Fruit fly (Drosophila melanogaster): Measurements from ENCODE around the gene Edem1.

Gene Edem1

DNA sequence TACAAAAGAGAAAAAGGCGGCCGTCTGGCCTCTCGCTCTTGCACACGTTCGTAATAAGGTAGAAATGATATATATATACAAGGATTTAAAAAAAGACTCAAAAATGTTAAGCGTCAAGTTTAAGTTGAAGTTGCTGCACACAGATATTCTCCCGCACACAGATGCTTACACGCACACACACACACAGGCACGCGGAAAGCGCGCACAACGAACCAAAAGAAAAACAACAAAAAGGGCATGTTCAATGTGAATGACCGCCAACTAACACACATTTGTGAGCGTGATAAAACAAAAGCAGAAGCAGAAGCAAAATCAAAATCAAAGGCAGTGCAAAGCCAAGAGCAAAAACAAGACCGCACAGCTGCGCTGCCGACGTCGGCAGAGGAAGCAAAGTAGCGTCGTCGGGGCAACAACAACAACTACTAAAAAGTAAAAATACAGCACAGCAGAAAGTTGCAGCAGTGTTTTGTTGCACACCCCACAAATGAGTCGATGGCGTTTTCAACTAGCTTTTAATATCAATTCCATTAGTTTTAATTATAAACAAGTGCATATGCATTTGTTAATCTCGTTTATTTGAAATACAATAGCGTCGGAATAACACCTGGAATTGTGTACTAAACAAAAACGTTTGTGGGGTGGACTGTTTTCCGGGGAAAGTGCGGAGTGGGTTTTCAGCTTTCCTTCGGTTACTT, 38.7 kb upstream of the Edem1 start (continued):
- TF ChIP-seq CG11560 (tag; IDR thresholded peaks at IDR 0.05) (peak; percentile 77; the same call in 2 of the 3 replicates), CG31365 (tag; optimal IDR thresholded peaks at IDR 0.05) (peak; percentile 89), Dp (GFP tag; optimal IDR thresholded peaks at IDR 0.05) (peak; percentile 3), TFAM (GFP tag; optimal IDR thresholded peaks at IDR 0.05) (peak; percentile 92), Max (GFP tag; optimal IDR thresholded peaks at IDR 0.05) (peak; percentile 93), tna (GFP tag; IDR thresholded peaks at IDR 0.05; ENCODE audit: partially characterized antibody) (no peak), CG10654 (GFP tag; optimal IDR thresholded peaks at IDR 0.05) (peak; percentile 93), Oli (tag; optimal IDR thresholded peaks at IDR 0.05) (peak; percentile 96), CG1233 (GFP tag; optimal IDR thresholded peaks at IDR 0.05) (peak; percentile 96), CG5245 (GFP tag; optimal IDR thresholded peaks at IDR 0.05) (peak; percentile 97), Bteb2 (GFP tag; optimal IDR thresholded peaks at IDR 0.05) (peak; percentile 87), YL-1 (GFP tag; optimal IDR thresholded peaks at IDR 0.05) (peak; percentile 90), CG3407 (GFP tag; optimal IDR thresholded peaks at IDR 0.05) (peak; percentile 97), CG3847 (GFP tag; IDR thresholded peaks at IDR 0.05) (peak; percentile 86), Sox102F (GFP tag; optimal IDR thresholded peaks at IDR 0.05) (peak; percentile 98), Optix (GFP tag; IDR thresholded peaks at IDR 0.05) (peak; percentile 96), Dip3 (GFP tag; optimal IDR thresholded peaks at IDR 0.05) (peak; percentile 80), grn (GFP tag; optimal IDR thresholded peaks at IDR 0.05) (peak; percentile 68), Gsc (GFP tag; IDR thresholded peaks at IDR 0.05) (peak; percentile 85), ro (GFP tag; IDR thresholded peaks at IDR 0.05) (peak; percentile 81; the same call in 1 of the 2 replicates), CG2120 (GFP tag; optimal IDR thresholded peaks at IDR 0.05) (peak; percentile 82), aop (GFP tag; IDR thresholded peaks at IDR 0.05) (peak; percentile 93), CG11504 (tag; optimal IDR thresholded peaks at IDR 0.05) (peak; percentile 96), twi (tag; optimal IDR thresholded peaks at IDR 0.05) (peak; percentile 93), Dref (GFP tag; IDR thresholded peaks at IDR 0.05) (0 out of 2 replicates have a peak, but pooled peaks have one; percentile 14), Dek (tag; optimal IDR thresholded peaks at IDR 0.05) (peak; percentile 90), chm (GFP tag; IDR thresholded peaks at IDR 0.05) (peak; percentile 95), psq (GFP tag; optimal IDR thresholded peaks at IDR 0.05) (peak; percentile 62), en (GFP tag; optimal IDR thresholded peaks at IDR 0.05) (peak; percentile 95), CG12659 (GFP tag; optimal IDR thresholded peaks at IDR 0.05) (peak; percentile 96), Jarid2 (GFP tag; optimal IDR thresholded peaks at IDR 0.05) (peak; percentile 62), CG18764 (GFP tag; optimal IDR thresholded peaks at IDR 0.05) (peak; percentile 92), vvl (GFP tag; IDR thresholded peaks at IDR 0.05) (peak; percentile 98), CG5180 (GFP tag; optimal IDR thresholded peaks at IDR 0.05) (peak; percentile 87), MESR4 (GFP tag; optimal IDR thresholded peaks at IDR 0.05) (peak; percentile 64), CG12299 (tag; optimal IDR thresholded peaks at IDR 0.05) (peak; percentile 95), CG10366 (GFP tag; IDR thresholded peaks at IDR 0.05) (peak; percentile 95), D19A (tag; optimal IDR thresholded peaks at IDR 0.05) (peak; percentile 95), CG10274 (GFP tag; optimal IDR thresholded peaks at IDR 0.05) (peak; percentile 81), dan (GFP tag; IDR thresholded peaks at IDR 0.05) (peak; percentile 85), Lim3 (GFP tag; IDR thresholded peaks at IDR 0.05) (peak; percentile 72), bcd (GFP tag; optimal IDR thresholded peaks at IDR 0.05) (peak; percentile 94), CG9817 (tag; optimal IDR thresholded peaks at IDR 0.05) (peak; percentile 89), fru (optimal IDR thresholded peaks at IDR 0.05) (no peak), CG8478 (optimal IDR thresholded peaks at IDR 0.05) (no peak), MTF-1 (GFP tag; optimal IDR thresholded peaks at IDR 0.05; ENCODE audit: borderline replicate concordance) (peak; percentile 95), CG9437 (GFP tag; optimal IDR thresholded peaks at IDR 0.05) (peak; percentile 90), fd3F (GFP tag; optimal IDR thresholded peaks at IDR 0.05) (peak; percentile 80), CG2199 (GFP tag; IDR thresholded peaks at IDR 0.05) (peak; percentile 99), H15 (GFP tag; IDR thresholded peaks at IDR 0.05) (peak; percentile 96)
